Fruit fly (Drosophila melanogaster): ENCODE data around the gene CheB38b.

CheB38b gene

DNA sequence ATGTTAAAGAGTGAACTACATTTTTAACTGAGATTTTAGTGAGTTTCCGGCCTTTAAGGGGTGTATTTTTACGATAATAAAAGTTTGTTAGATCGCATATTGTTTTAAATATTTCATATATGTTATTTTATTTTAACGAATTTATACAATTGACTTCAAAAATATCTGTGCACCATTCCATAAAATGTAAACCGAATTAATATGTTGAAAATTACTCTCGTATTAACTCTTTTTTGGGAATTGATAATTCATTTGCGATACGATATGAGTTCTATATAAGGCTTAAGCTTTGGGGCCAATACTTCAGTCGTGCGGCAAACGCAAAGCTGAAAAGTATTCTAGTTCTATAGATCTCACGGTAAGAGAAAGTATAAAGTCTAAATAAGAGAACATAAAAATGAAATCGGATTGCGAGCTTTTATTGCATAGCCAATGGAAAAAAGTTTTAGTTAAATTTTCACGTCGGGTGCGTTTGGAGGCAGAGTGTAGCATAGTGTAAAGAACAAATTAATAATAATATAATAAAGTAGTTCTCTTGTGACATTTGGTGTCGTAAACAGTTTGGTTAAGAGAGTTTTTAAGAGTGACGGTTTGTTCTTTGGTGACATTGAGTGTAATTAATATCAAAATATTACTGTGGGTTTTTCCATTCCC lies 7.2 kb upstream of the CheB38b start:
- no peak for TF ChIP-seq Pif1A (GFP tag; optimal IDR thresholded peaks at IDR 0.05)
- no peak for TF ChIP-seq Snoo (tag; optimal IDR thresholded peaks at IDR 0.05)
- TF ChIP-seq CG8159 (tag; optimal IDR thresholded peaks at IDR 0.05): no peak
- TF ChIP-seq CG32121 (GFP tag; IDR thresholded peaks at IDR 0.05): peak; percentile 10; the same call in 1 of the 2 replicates

DNA sequence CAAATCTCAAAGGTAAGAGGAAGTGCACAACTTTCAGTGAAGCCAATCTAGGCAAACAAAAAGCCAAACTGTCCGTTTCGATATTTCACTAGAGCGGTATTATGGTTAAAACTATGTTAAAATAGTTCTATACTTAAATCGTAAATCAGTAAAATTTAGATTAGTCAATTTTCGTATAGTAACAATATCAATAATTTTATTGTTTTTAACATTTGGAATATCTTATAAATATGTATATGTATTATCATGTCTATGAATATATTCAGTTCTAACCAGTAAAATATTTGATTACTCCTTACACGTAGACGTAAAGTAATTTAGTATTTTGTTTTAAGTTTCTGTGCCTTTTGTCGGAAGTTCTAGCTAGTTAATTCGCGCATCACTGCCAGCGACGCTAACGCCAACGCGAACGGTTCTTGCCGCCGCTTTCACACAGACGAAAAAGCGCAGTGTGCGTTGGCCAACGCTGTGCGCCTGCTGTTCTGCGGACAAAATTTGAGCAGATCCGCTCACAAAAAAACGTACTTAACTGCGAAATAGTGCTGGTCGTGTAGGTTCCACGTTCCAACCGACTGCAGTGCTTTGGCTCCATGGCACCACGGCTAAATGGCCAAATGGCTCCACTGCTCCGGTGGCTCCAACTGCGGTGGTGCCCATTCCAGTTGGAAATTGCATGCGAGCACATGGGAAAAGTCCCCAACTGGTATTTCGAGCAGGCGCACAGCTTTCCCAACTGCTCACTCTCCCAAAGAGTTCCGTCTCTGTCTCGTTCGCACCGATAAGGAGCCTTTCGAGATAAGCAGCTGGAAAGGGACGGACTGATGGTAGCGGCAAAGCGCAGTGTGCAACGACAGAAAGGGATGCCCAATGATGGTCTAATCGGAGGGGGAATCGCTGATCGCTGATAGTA lies 6.4 kb upstream of the CheB38b start:
- no peak for TF ChIP-seq CG34367 (tag; optimal IDR thresholded peaks at IDR 0.05)
- no peak for TF ChIP-seq D1 (tag; optimal IDR thresholded peaks at IDR 0.05)
- TF ChIP-seq CG8301 (tag; optimal IDR thresholded peaks at IDR 0.05): no peak
- TF ChIP-seq EcR (GFP tag; optimal IDR thresholded peaks at IDR 0.05): peak; percentile 72
- TF ChIP-seq CG15710 (tag; optimal IDR thresholded peaks at IDR 0.05): no peak
- TF ChIP-seq CG13204 (GFP tag; optimal IDR thresholded peaks at IDR 0.05): peak; percentile 94
- peak; percentile 30 for TF ChIP-seq Pif1B (GFP tag; optimal IDR thresholded peaks at IDR 0.05)
- peak; percentile 8 for TF ChIP-seq Pif1A (GFP tag; optimal IDR thresholded peaks at IDR 0.05)
- TF ChIP-seq gl (tag; optimal IDR thresholded peaks at IDR 0.05): peak; percentile 60
- TF ChIP-seq fd96Ca (GFP tag; IDR thresholded peaks at IDR 0.05): peak; percentile 11; the same call in 2 of the 3 replicates
- peak; percentile 26 for TF ChIP-seq CG8159 (tag; optimal IDR thresholded peaks at IDR 0.05)
- 0 out of 3 replicates have a peak, but pooled peaks have one; percentile 65 for TF ChIP-seq CG4496 (GFP tag; IDR thresholded peaks at IDR 0.05)
- 0 out of 2 replicates have a peak, but pooled peaks have one; percentile 15 for TF ChIP-seq CG12605 (GFP tag; IDR thresholded peaks at IDR 0.05)
- no peak for TF ChIP-seq CG10348 (GFP tag; IDR thresholded peaks at IDR 0.05)
- TF ChIP-seq Snoo (tag; optimal IDR thresholded peaks at IDR 0.05): peak; percentile 28
- peak; percentile 30 for TF ChIP-seq CG9948 (tag; optimal IDR thresholded peaks at IDR 0.05)
- no peak for TF ChIP-seq CG17806 (tag; optimal IDR thresholded peaks at IDR 0.05)
- TF ChIP-seq CG32121 (GFP tag; IDR thresholded peaks at IDR 0.05): peak; percentile 82
- TF ChIP-seq rn (GFP tag; IDR thresholded peaks at IDR 0.05): no peak
- TF ChIP-seq Ets98B (GFP tag; IDR thresholded peaks at IDR 0.05): peak; percentile 69; the same call in 1 of the 2 replicates
- TF ChIP-seq CG14655 (GFP tag; optimal IDR thresholded peaks at IDR 0.05): peak; percentile 45

DNA sequence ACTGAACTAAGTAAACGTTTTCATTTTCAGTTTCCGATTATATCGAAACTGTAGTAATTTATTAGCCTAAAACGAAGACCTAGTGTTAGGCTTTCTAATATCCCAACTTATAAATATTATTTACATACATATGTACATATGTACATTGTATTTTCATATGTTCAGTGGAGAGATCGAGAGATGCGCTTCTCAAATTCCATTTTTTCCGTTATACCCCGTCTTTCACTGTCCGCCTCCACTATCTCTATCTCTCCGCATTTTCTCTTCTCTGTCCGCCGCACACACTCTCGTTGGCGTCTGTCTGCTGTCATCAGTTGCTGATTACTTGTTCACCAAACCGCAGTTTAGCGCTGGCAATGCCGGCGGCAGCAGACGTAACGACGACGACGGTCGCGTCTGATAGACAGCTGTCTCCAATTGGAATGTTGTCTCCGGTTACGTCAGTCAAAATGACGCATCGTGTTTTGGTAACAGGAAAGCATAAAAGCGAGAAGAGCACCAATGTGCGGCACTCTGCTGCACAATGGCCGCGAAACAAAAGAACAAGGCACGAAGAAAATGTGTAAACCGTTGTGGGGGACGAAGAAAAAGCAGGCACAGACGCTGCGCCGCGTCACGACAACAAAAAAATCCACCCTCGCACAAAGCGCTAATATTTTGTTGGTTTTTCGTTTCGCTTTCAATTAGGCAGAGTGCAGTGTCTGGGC lies 5.6 kb upstream of the CheB38b start, which contains the start of gene CG9331:
TSS of gene CG9331 (plus strand) at position 340 of the 707 bp plus-strand sequence.
- TF ChIP-seq CG34367 (tag; optimal IDR thresholded peaks at IDR 0.05) (no peak), fd96Ca (GFP tag; IDR thresholded peaks at IDR 0.05) (peak; percentile 36; the same call in 1 of the 3 replicates), CG8301 (tag; optimal IDR thresholded peaks at IDR 0.05) (no peak), D1 (tag; optimal IDR thresholded peaks at IDR 0.05) (no peak), Ets98B (GFP tag; IDR thresholded peaks at IDR 0.05) (peak; percentile 57), CG17806 (tag; optimal IDR thresholded peaks at IDR 0.05) (no peak), CG13204 (GFP tag; optimal IDR thresholded peaks at IDR 0.05) (peak; percentile 82), EcR (GFP tag; optimal IDR thresholded peaks at IDR 0.05) (peak; percentile 70), CG4496 (GFP tag; IDR thresholded peaks at IDR 0.05) (peak; percentile 44; the same call in 1 of the 3 replicates), CG15710 (tag; optimal IDR thresholded peaks at IDR 0.05) (no peak), CG32121 (GFP tag; IDR thresholded peaks at IDR 0.05) (peak; percentile 75; the same call in 1 of the 2 replicates)

DNA sequence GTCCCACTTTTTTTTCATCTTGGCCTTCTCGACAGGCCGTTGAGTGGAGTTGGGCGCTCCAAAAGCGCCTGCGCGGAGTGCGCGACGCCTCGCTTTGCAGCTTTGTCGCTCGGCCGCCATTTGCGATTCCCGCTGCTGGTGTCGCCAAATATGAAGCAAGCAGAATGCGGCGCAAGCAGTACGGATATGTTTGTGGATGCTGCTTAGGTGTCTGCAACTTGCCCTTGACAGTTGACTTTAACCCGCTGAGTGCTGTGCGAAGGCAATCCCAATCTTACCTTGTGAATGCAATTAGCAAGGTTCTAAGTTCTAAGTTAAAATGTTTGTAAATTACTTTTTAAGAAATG lies 4.9 kb upstream of the CheB38b start:
- TF ChIP-seq CG4496 (GFP tag; IDR thresholded peaks at IDR 0.05) (no peak), CG12605 (GFP tag; IDR thresholded peaks at IDR 0.05) (no peak), CG8159 (tag; optimal IDR thresholded peaks at IDR 0.05) (peak; percentile 12), CG17806 (tag; optimal IDR thresholded peaks at IDR 0.05) (no peak), CG13204 (GFP tag; optimal IDR thresholded peaks at IDR 0.05) (peak; percentile 5), D1 (tag; optimal IDR thresholded peaks at IDR 0.05) (no peak), rn (GFP tag; IDR thresholded peaks at IDR 0.05) (no peak), Pif1A (GFP tag; optimal IDR thresholded peaks at IDR 0.05) (no peak), CG8301 (tag; optimal IDR thresholded peaks at IDR 0.05) (no peak), fd96Ca (GFP tag; IDR thresholded peaks at IDR 0.05) (peak; percentile 81; the same call in 2 of the 3 replicates), Ets98B (GFP tag; IDR thresholded peaks at IDR 0.05) (peak; percentile 63), CG15710 (tag; optimal IDR thresholded peaks at IDR 0.05) (peak; percentile 31), CG32121 (GFP tag; IDR thresholded peaks at IDR 0.05) (peak; percentile 65), Pif1B (GFP tag; optimal IDR thresholded peaks at IDR 0.05) (no peak), CG34367 (tag; optimal IDR thresholded peaks at IDR 0.05) (no peak), CG14655 (GFP tag; optimal IDR thresholded peaks at IDR 0.05) (no peak), EcR (GFP tag; optimal IDR thresholded peaks at IDR 0.05) (no peak), CG10348 (GFP tag; IDR thresholded peaks at IDR 0.05) (0 out of 2 replicates have a peak, but pooled peaks have one; percentile 14), CG9948 (tag; optimal IDR thresholded peaks at IDR 0.05) (no peak), gl (tag; optimal IDR thresholded peaks at IDR 0.05) (no peak), Snoo (tag; optimal IDR thresholded peaks at IDR 0.05) (no peak)

Measured in whole organism, pupa.